Fruit fly (Drosophila melanogaster) S2 (cell line): ENCODE data around the gene Fer1.

ENCODE experiments used
- CG8478 ChIP-seq: fragments of >200 bp; optimal IDR thresholded peaks from 2 replicates; lab custom pipeline; 2018
- CTCF ChIP-seq, 2 experiments: fragments of >200 bp; optimal IDR thresholded peaks; 2 replicates each; lab custom pipeline; 2018

DNA sequence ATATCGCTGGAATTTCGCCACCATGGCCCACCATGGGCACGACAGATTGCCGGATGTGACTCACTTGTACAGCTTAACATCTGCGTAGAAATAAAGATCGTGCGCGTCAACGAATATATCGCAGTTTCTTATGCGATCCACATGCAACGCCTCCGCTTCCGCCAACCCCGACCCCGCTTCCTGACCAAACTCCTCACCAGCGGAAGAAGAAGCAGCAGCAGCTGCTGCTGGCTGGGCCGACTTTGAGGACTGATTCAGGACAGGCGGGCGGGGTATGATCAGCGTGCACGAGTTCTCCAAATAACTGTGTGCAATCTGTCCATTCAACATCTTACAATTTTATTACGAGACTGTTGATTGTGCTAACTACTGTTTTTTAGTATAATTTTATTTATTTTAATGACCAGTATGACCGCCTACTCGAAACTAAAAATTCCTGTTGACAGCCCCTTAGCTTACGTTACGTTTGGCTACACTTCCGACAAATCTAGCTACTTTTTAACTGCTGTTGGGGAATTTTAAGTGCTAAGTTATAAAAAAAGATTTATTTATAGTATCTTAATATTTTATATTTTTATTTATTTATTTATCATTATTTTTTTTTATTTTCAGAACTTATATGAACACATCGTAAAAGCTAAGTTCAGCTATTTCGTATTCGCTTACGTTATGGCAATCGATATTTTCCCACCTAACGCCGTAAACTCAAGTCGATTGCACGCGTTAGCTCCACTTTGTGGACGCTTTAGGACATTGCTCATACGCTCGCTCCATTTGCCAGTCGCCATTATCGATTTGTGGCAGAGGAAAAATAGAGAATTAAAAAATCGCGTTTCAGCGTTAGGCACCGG, 50.5 kb downstream of the Fer1 start, which contains the start of the genes CG10055 and lap:
- no peak for TF ChIP-seq CG8478 (lab: Kevin White, UChicago)
- TF ChIP-seq CTCF (optimal IDR thresholded peaks at IDR 0.05; lab: Kevin White, UChicago): no peak
